Worm (Caenorhabditis elegans): ENCODE data around the gene F23F1.6.

F23F1.6 gene

ce11 chrII:47280-47679, 10.2 kb upstream of the F23F1.6 start, which contains the start of gene C23H3.5:
C23H3.5 (plus strand) TSS chrII:47580.
- TF ChIP-seq odd-2 (tag; optimal IDR thresholded peaks at IDR 0.05): no peak
- TF ChIP-seq unc-42 (tag; optimal IDR thresholded peaks at IDR 0.05): no peak
- no peak for TF ChIP-seq syd-9 (tag; optimal IDR thresholded peaks at IDR 0.05)
- no peak for TF ChIP-seq C38D4.7 (GFP tag; optimal IDR thresholded peaks at IDR 0.05)
- no peak for TF ChIP-seq ceh-19 (GFP tag; optimal IDR thresholded peaks at IDR 0.05)
- TF ChIP-seq pqm-1 (tag; optimal IDR thresholded peaks at IDR 0.05): no peak
- no peak for TF ChIP-seq ceh-30 (tag; optimal IDR thresholded peaks at IDR 0.05)
- TF ChIP-seq ceh-45 (GFP tag; IDR thresholded peaks at IDR 0.05): no peak
- no peak for TF ChIP-seq ceh-14 (tag; optimal IDR thresholded peaks at IDR 0.05)
- TF ChIP-seq F13H6.1 (tag; optimal IDR thresholded peaks at IDR 0.05): no peak
- TF ChIP-seq ceh-18 (tag; optimal IDR thresholded peaks at IDR 0.05): no peak
- no peak for TF ChIP-seq ztf-16 (tag; optimal IDR thresholded peaks at IDR 0.05)
- no peak for TF ChIP-seq hlh-13 (GFP tag; optimal IDR thresholded peaks at IDR 0.05)
- no peak for TF ChIP-seq ets-4 (tag; optimal IDR thresholded peaks at IDR 0.05)
- TF ChIP-seq ceh-48 (tag; optimal IDR thresholded peaks at IDR 0.05): no peak
- TF ChIP-seq madf-2 (tag; optimal IDR thresholded peaks at IDR 0.05): no peak
- TF ChIP-seq elt-4 (tag; optimal IDR thresholded peaks at IDR 0.05): no peak
- no peak for TF ChIP-seq C08G9.2 (tag; optimal IDR thresholded peaks at IDR 0.05)

ce11 chrII:46116-46515, 9.0 kb upstream of the F23F1.6 start, which contains the start of gene rpt-4:
rpt-4 (minus strand) TSS chrII:46216.
- no peak for TF ChIP-seq dve-1 (tag; optimal IDR thresholded peaks at IDR 0.05)
- no peak for TF ChIP-seq hlh-8 (tag; optimal IDR thresholded peaks at IDR 0.05)
- no peak for TF ChIP-seq Y22D7AL.16 (tag; optimal IDR thresholded peaks at IDR 0.05)
- TF ChIP-seq ceh-18 (tag; optimal IDR thresholded peaks at IDR 0.05): no peak
- TF ChIP-seq zip-5 (tag; optimal IDR thresholded peaks at IDR 0.05): no peak
- no peak for TF ChIP-seq eyg-1 (tag; optimal IDR thresholded peaks at IDR 0.05)
- TF ChIP-seq pat-9 (tag; optimal IDR thresholded peaks at IDR 0.05): no peak
- no peak for TF ChIP-seq ceh-45 (GFP tag; IDR thresholded peaks at IDR 0.05)
- TF ChIP-seq ceh-30 (tag; optimal IDR thresholded peaks at IDR 0.05): no peak
- TF ChIP-seq pax-1 (tag; optimal IDR thresholded peaks at IDR 0.05): no peak

- TF ChIP-seq hlh-30 (tag; optimal IDR thresholded peaks at IDR 0.05; ENCODE audit: insufficient read depth): no peak
- no peak for TF ChIP-seq ceh-30 (tag; optimal IDR thresholded peaks at IDR 0.05)
- TF ChIP-seq C08G9.2 (tag; optimal IDR thresholded peaks at IDR 0.05): no peak
- no peak for TF ChIP-seq ceh-6 (GFP tag; optimal IDR thresholded peaks at IDR 0.05)
- no peak for TF ChIP-seq fkh-10 (GFP tag; optimal IDR thresholded peaks at IDR 0.05)
- no peak for TF ChIP-seq hlh-8 (tag; optimal IDR thresholded peaks at IDR 0.05)
- no peak for TF ChIP-seq nfya-1 (tag; optimal IDR thresholded peaks at IDR 0.05)
- TF ChIP-seq che-1 (tag; optimal IDR thresholded peaks at IDR 0.05): no peak
- no peak for TF ChIP-seq syd-9 (tag; optimal IDR thresholded peaks at IDR 0.05)
- no peak for TF ChIP-seq ztf-16 (tag; optimal IDR thresholded peaks at IDR 0.05)
- TF ChIP-seq unc-3 (GFP tag; conservative IDR thresholded peaks at IDR 0.05): no peak
- TF ChIP-seq unc-3 (tag; optimal IDR thresholded peaks at IDR 0.05): no peak
Measured at ce11 chrII:44740-45139, 7.6 kb upstream of the F23F1.6 start, which contains the start of gene rpoa-49. rpoa-49 (plus strand) TSS chrII:45040.

ce11 chrII:43640-44039, 6.5 kb upstream of the F23F1.6 start, which contains the start of gene nfyc-1:
nfyc-1 (plus strand) TSS chrII:43907.
- TF ChIP-seq Y22D7AL.16 (tag; optimal IDR thresholded peaks at IDR 0.05): no peak
- TF ChIP-seq unc-42 (tag; optimal IDR thresholded peaks at IDR 0.05): peak; percentile 76
- TF ChIP-seq unc-55 (GFP tag; optimal IDR thresholded peaks at IDR 0.05): peak; percentile 36
- TF ChIP-seq nfya-1 (tag; optimal IDR thresholded peaks at IDR 0.05): peak; percentile 28
- TF ChIP-seq sox-2 (GFP tag; IDR thresholded peaks at IDR 0.05): no peak

- no peak for TF ChIP-seq che-1 (tag; optimal IDR thresholded peaks at IDR 0.05)
- TF ChIP-seq sox-4 (tag; optimal IDR thresholded peaks at IDR 0.05): no peak
- TF ChIP-seq hlh-8 (tag; optimal IDR thresholded peaks at IDR 0.05): no peak
- TF ChIP-seq hlh-15 (tag; optimal IDR thresholded peaks at IDR 0.05): no peak
- TF ChIP-seq fkh-6 (tag; optimal IDR thresholded peaks at IDR 0.05): no peak
- TF ChIP-seq lim-6 (tag; optimal IDR thresholded peaks at IDR 0.05): no peak
- TF ChIP-seq elt-4 (tag; optimal IDR thresholded peaks at IDR 0.05): no peak
- no peak for TF ChIP-seq ceh-2 (tag; optimal IDR thresholded peaks at IDR 0.05)
- no peak for TF ChIP-seq lin-11 (tag; optimal IDR thresholded peaks at IDR 0.05)
- TF ChIP-seq syd-9 (tag; optimal IDR thresholded peaks at IDR 0.05): no peak
- TF ChIP-seq ceh-48 (tag; optimal IDR thresholded peaks at IDR 0.05): no peak
- no peak for TF ChIP-seq mec-3 (tag; optimal IDR thresholded peaks at IDR 0.05; ENCODE audit: borderline replicate concordance)
Measured at ce11 chrII:41914-42313, 4.8 kb upstream of the F23F1.6 start, which contains the start of gene F23F1.10. F23F1.10 (minus strand) TSS chrII:41982.
